Fruit fly (Drosophila melanogaster): Measurements from ENCODE around the gene CG31323.

CG31323 gene

DNA sequence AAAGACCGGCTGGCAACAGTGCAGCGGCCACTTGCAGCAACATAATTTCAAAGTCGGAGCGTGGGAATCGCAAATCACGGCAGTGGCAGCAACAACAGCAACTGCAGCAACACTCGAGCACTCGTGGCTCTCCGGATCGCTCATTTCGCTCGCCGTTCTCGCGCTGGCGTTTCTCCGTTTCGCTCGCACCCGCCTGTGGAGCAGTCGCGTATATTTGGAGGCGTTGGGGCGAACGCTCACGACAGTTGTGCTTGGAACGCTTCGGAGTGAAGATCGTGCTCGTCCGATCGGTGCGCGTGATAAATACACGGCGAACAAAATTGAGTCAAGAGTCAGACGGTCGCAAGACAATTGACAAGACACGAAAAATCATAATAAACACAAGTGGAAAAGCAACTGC, 59.4 kb downstream of the CG31323 start, which contains the start of gene CG12290:
Gene CG12290, plus strand, starts transcription at position 233 of the 400 bp plus-strand sequence.
- TF ChIP-seq Myc (optimal IDR thresholded peaks at IDR 0.05): no peak
- no peak for TF ChIP-seq Sin3A (optimal IDR thresholded peaks at IDR 0.05)
- TF ChIP-seq insv (optimal IDR thresholded peaks at IDR 0.05): no peak
- TF ChIP-seq psq (optimal IDR thresholded peaks at IDR 0.05): no peak
- TF ChIP-seq h (optimal IDR thresholded peaks at IDR 0.05): no peak
- no peak for TF ChIP-seq ttk (optimal IDR thresholded peaks at IDR 0.05)

DNA sequence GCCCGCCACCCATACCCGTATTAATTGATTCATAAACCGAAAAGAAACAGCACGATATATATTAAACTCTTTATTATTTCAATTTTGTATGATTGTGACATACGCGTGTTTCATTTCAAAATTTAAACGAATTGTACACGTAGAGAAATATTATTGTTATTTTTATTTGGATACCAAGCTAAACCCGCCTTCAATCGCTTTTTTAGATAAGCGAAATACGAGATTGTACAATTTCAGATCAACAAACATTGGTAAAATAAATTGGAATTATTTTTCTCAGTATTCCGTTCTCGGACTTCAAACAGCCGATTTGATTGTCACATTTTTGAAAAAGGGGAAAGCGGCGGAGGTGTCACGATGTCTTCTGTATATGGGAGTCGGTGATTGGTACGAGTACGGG, 64.4 kb downstream of the CG31323 start:
- TF ChIP-seq Sin3A (optimal IDR thresholded peaks at IDR 0.05): no peak
- no peak for TF ChIP-seq h (optimal IDR thresholded peaks at IDR 0.05)
- TF ChIP-seq psq (optimal IDR thresholded peaks at IDR 0.05): no peak
- TF ChIP-seq ttk (optimal IDR thresholded peaks at IDR 0.05): no peak
- TF ChIP-seq insv (optimal IDR thresholded peaks at IDR 0.05): no peak
- TF ChIP-seq Myc (optimal IDR thresholded peaks at IDR 0.05): no peak

Measured in Kc167 (cell line).